Fruit fly (Drosophila melanogaster): ENCODE results near the gene Tmtc1.

Tmtc1 gene

DNA sequence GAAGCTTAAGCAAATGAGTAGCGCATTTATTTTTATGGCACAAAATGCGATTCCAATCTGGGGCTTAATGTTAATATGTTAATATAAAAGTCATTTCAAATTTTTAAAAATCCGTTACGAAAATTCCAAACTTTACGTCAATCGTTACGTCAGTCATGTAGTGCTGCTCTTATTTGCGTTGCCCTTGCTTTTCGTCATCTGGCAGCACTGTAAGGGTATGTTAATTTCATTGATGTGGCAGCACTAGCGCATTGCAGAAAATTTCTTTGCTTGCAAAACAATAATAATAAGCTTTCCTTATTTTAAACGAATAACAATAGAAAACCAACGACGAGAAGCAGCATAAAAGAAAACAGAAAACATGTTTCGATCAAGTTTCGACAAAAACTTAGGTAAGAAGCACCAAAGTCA is 62.3 kb downstream of the Tmtc1 start, which contains the start of gene Hrs (continued):
- TF ChIP-seq jumu (GFP tag; optimal IDR thresholded peaks at IDR 0.05) (no peak), YL-1 (GFP tag; optimal IDR thresholded peaks at IDR 0.05) (peak; percentile 71), her (GFP tag; optimal IDR thresholded peaks at IDR 0.05) (peak; percentile 100), CG11723 (GFP tag; optimal IDR thresholded peaks at IDR 0.05) (no peak), hbn (GFP tag; IDR thresholded peaks at IDR 0.05; ENCODE audit: partially characterized antibody) (peak; percentile 40; the same call in 1 of the 2 replicates), CG7928 (GFP tag; optimal IDR thresholded peaks at IDR 0.05) (peak; percentile 21), bbx (GFP tag; IDR thresholded peaks at IDR 0.05; ENCODE audit: partially characterized antibody) (peak; percentile 60; the same call in 1 of the 2 replicates), ken (GFP tag; IDR thresholded peaks at IDR 0.05) (0 out of 3 replicates have a peak, but pooled peaks have one; percentile 12), CTCF (GFP tag; optimal IDR thresholded peaks at IDR 0.05) (peak; percentile 22), CHES-1-like (GFP tag; optimal IDR thresholded peaks at IDR 0.05) (peak; percentile 27), peb (GFP tag; IDR thresholded peaks at IDR 0.05) (no peak), sd (tag; optimal IDR thresholded peaks at IDR 0.05) (peak; percentile 97), Ssrp (tag; optimal IDR thresholded peaks at IDR 0.05) (no peak), MESR4 (GFP tag; optimal IDR thresholded peaks at IDR 0.05) (peak; percentile 61), sens (GFP tag) (peak; percentile 81), sug (tag; optimal IDR thresholded peaks at IDR 0.05) (peak; percentile 40), vfl (GFP tag; optimal IDR thresholded peaks at IDR 0.05) (no peak), kay (GFP tag; optimal IDR thresholded peaks at IDR 0.05) (peak; percentile 95), Dref (GFP tag; IDR thresholded peaks at IDR 0.05) (peak; percentile 28; the same call in 1 of the 2 replicates), Sox102F (GFP tag; optimal IDR thresholded peaks at IDR 0.05) (no peak), mam (GFP tag; optimal IDR thresholded peaks at IDR 0.05) (peak; percentile 29), CG7372 (GFP tag; IDR thresholded peaks at IDR 0.05) (no peak), CG33213 (GFP tag; optimal IDR thresholded peaks at IDR 0.05) (peak; percentile 32), CG4328 (GFP tag; optimal IDR thresholded peaks at IDR 0.05) (no peak), Max (GFP tag; optimal IDR thresholded peaks at IDR 0.05) (no peak), CG3847 (GFP tag; IDR thresholded peaks at IDR 0.05) (peak; percentile 74), tx (GFP tag; optimal IDR thresholded peaks at IDR 0.05) (no peak), bigmax (GFP tag; optimal IDR thresholded peaks at IDR 0.05) (peak; percentile 19), amos (GFP tag; IDR thresholded peaks at IDR 0.05; ENCODE audit: partially characterized antibody) (peak; percentile 32; the same call in 1 of the 2 replicates), CG1603 (tag; optimal IDR thresholded peaks at IDR 0.05) (peak; percentile 77), CG10366 (GFP tag; IDR thresholded peaks at IDR 0.05) (no peak), HLH4C (GFP tag; IDR thresholded peaks at IDR 0.05; ENCODE audit: partially characterized antibody) (no peak), lbe (GFP tag; optimal IDR thresholded peaks at IDR 0.05) (peak; percentile 50), CG10209 (GFP tag; optimal IDR thresholded peaks at IDR 0.05) (no peak), otp (GFP tag; IDR thresholded peaks at IDR 0.05) (no peak), nom (GFP tag; optimal IDR thresholded peaks at IDR 0.05) (peak; percentile 14), CG31365 (tag; optimal IDR thresholded peaks at IDR 0.05) (no peak), CG13287 (GFP tag; IDR thresholded peaks at IDR 0.05; ENCODE audit: partially characterized antibody) (peak; percentile 33; the same call in 1 of the 2 replicates), Myb (GFP tag; optimal IDR thresholded peaks at IDR 0.05) (peak; percentile 98), CG9609 (GFP tag; optimal IDR thresholded peaks at IDR 0.05) (no peak), chinmo (GFP tag; IDR thresholded peaks at IDR 0.05; ENCODE audit: partially characterized antibody) (peak; percentile 69; the same call in 2 of the 4 replicates), Fer1 (GFP tag; optimal IDR thresholded peaks at IDR 0.05) (peak; percentile 45), Jarid2 (GFP tag; optimal IDR thresholded peaks at IDR 0.05) (no peak), Dp (GFP tag; optimal IDR thresholded peaks at IDR 0.05) (peak; percentile 80)
